Fruit fly (Drosophila melanogaster) whole organism, prepupa: Measurements from ENCODE around the gene CG31380.
A peak's percentile ranks its signal among the peaks of the same experiment; 100 is the strongest.

Experiments
- Blimp-1 ChIP-seq: fragments of 200-800 bp; sonication (Bioruptor generic); optimal IDR thresholded peaks from 3 replicates; lab custom pipeline; 2017; ENCODE audit warnings: missing biosample characterization, missing genetic modification characterization, mild to moderate bottlenecking, moderate library complexity, missing genetic modification reagents
- CG10631 ChIP-seq: fragments of 200-800 bp; sonication (Bioruptor generic); optimal IDR thresholded peaks from 2 replicates; lab custom pipeline; 2016; ENCODE audit warnings: missing biosample characterization, missing genetic modification characterization
- CG11762 ChIP-seq: fragments of 200-800 bp; sonication (Bioruptor generic); optimal IDR thresholded peaks from 3 replicates; lab custom pipeline; 2016; ENCODE audit warnings: missing biosample characterization, missing genetic modification characterization; ENCODE audit not compliant: insufficient read depth
- CG11902 ChIP-seq: fragments of 200-800 bp; sonication (Bioruptor generic); optimal IDR thresholded peaks from 3 replicates; lab custom pipeline; 2016; ENCODE audit warnings: missing biosample characterization, missing genetic modification characterization
- CG1621 ChIP-seq: fragments of 200-800 bp; sonication (Bioruptor generic); optimal IDR thresholded peaks from 3 replicates; lab custom pipeline; 2018; ENCODE audit warnings: missing biosample characterization, mild to moderate bottlenecking, missing genetic modification characterization
- CG3032 ChIP-seq: fragments of 200-800 bp; optimal IDR thresholded peaks from 2 replicates; lab custom pipeline; 2019; ENCODE audit warnings: missing biosample characterization, mild to moderate bottlenecking, missing genetic modification characterization, moderate library complexity
- CG31627 ChIP-seq: fragments of 200-800 bp; sonication (Bioruptor generic); optimal IDR thresholded peaks from 3 replicates; lab custom pipeline; 2016; ENCODE audit warnings: missing biosample characterization, missing genetic modification characterization
- CG34406 ChIP-seq: fragments of 200-800 bp; sonication (Bioruptor generic); optimal IDR thresholded peaks from 3 replicates; lab custom pipeline; 2016; ENCODE audit warnings: missing biosample characterization, missing genetic modification characterization
- CG4318 ChIP-seq: fragments of 200-800 bp; sonication (Bioruptor generic); optimal IDR thresholded peaks from 3 replicates; lab custom pipeline; 2017; ENCODE audit warnings: missing biosample characterization, mild to moderate bottlenecking, missing genetic modification characterization
- CG6163 ChIP-seq: fragments of 200-800 bp; sonication (Bioruptor generic); IDR thresholded peaks from 3 replicates; pipeline ENCODE4 v1.3.6; 2022; ENCODE audit warnings: missing biosample characterization, missing genetic modification characterization
- CG6792 ChIP-seq: fragments of 200-800 bp; sonication (Bioruptor generic); optimal IDR thresholded peaks from 3 replicates; lab custom pipeline; 2016; ENCODE audit warnings: missing biosample characterization, missing genetic modification characterization
- CG6808 ChIP-seq: fragments of 200-800 bp; sonication (Bioruptor generic); optimal IDR thresholded peaks from 3 replicates; lab custom pipeline; 2017; ENCODE audit warnings: missing biosample characterization, missing genetic modification characterization, mild to moderate bottlenecking, moderate library complexity, missing genetic modification reagents
- CG6854 ChIP-seq: fragments of 200-800 bp; sonication (Bioruptor generic); optimal IDR thresholded peaks from 2 replicates; lab custom pipeline; 2017; ENCODE audit warnings: missing biosample characterization, mild to moderate bottlenecking, missing genetic modification characterization
- CG7368 ChIP-seq: fragments of 200-800 bp; sonication (Bioruptor generic); optimal IDR thresholded peaks from 3 replicates; lab custom pipeline; 2016; ENCODE audit warnings: missing biosample characterization, missing genetic modification characterization
- CG8119 ChIP-seq: fragments of 200-800 bp; sonication (Bioruptor generic); IDR thresholded peaks from 3 replicates; pipeline ENCODE4 v1.3.6; 2022; ENCODE audit warnings: missing biosample characterization, missing genetic modification characterization
- CG8632 ChIP-seq: fragments of 200-800 bp; sonication (Bioruptor generic); optimal IDR thresholded peaks from 3 replicates; lab custom pipeline; 2016; ENCODE audit warnings: missing biosample characterization, missing genetic modification characterization
- Eip78C ChIP-seq: fragments of 200-800 bp; sonication (Bioruptor generic); peaks from one replicate; lab custom pipeline; 2016; ENCODE audit warnings: missing biosample characterization, missing genetic modification characterization
- Eip93F ChIP-seq: fragments of 200-800 bp; sonication (Bioruptor generic); optimal IDR thresholded peaks from 2 replicates; lab custom pipeline; 2016; ENCODE audit warnings: missing biosample characterization, mild to moderate bottlenecking, missing genetic modification characterization
- Gug ChIP-seq: fragments of 200-800 bp; sonication (Bioruptor generic); IDR thresholded peaks from 2 replicates; pipeline ENCODE4 v1.3.6; 2022; ENCODE audit warnings: missing biosample characterization, missing genetic modification characterization
- Hr38 ChIP-seq: sonication (Bioruptor generic); optimal IDR thresholded peaks from 2 replicates; lab custom pipeline; 2016; ENCODE audit warnings: missing biosample characterization, missing genetic modification characterization
- Hr39 ChIP-seq: fragments of 200-800 bp; sonication (Bioruptor generic); optimal IDR thresholded peaks from 2 replicates; lab custom pipeline; 2016; ENCODE audit warnings: missing biosample characterization, missing genetic modification characterization
- Hr4 ChIP-seq: fragments of 200-800 bp; sonication (Bioruptor generic); optimal IDR thresholded peaks from 3 replicates; lab custom pipeline; 2016; ENCODE audit warnings: missing biosample characterization, missing genetic modification characterization
- Lpt ChIP-seq: fragments of 200-800 bp; sonication (Bioruptor generic); optimal IDR thresholded peaks from 3 replicates; lab custom pipeline; 2016; ENCODE audit warnings: missing biosample characterization, missing genetic modification characterization
- Met ChIP-seq: fragments of 200-800 bp; sonication (Bioruptor generic); optimal IDR thresholded peaks from 3 replicates; lab custom pipeline; 2016; ENCODE audit warnings: missing biosample characterization, missing genetic modification characterization
- OdsH ChIP-seq: fragments of 200-800 bp; sonication (Bioruptor generic); optimal IDR thresholded peaks from 3 replicates; lab custom pipeline; 2016; ENCODE audit warnings: missing biosample characterization, missing genetic modification characterization
- Smox ChIP-seq: fragments of 200-800 bp; sonication (Bioruptor generic); optimal IDR thresholded peaks from 3 replicates; lab custom pipeline; 2016; ENCODE audit warnings: missing biosample characterization, missing genetic modification characterization
- Sox102F ChIP-seq: fragments of 200-800 bp; sonication (Bioruptor generic); optimal IDR thresholded peaks from 2 replicates; lab custom pipeline; 2016; ENCODE audit warnings: missing biosample characterization, mild to moderate bottlenecking, missing genetic modification characterization
- Sox15 ChIP-seq: fragments of 200-800 bp; sonication (Bioruptor generic); optimal IDR thresholded peaks from 3 replicates; lab custom pipeline; 2016; ENCODE audit warnings: missing biosample characterization, missing genetic modification characterization
- achi ChIP-seq: fragments of 200-800 bp; sonication (Bioruptor generic); optimal IDR thresholded peaks from 3 replicates; lab custom pipeline; 2016; ENCODE audit warnings: missing biosample characterization, missing genetic modification characterization
- acj6 ChIP-seq: fragments of 200-800 bp; sonication (Bioruptor generic); optimal IDR thresholded peaks from 3 replicates; lab custom pipeline; 2016; ENCODE audit warnings: missing biosample characterization, missing genetic modification characterization
- dac ChIP-seq: fragments of 200-800 bp; sonication (Bioruptor generic); optimal IDR thresholded peaks from 2 replicates; lab custom pipeline; 2017; ENCODE audit warnings: missing biosample characterization, mild to moderate bottlenecking, missing genetic modification characterization
- dsx ChIP-seq: fragments of 200-800 bp; optimal IDR thresholded peaks from 3 replicates; lab custom pipeline; 2019; ENCODE audit warnings: missing biosample characterization, mild to moderate bottlenecking, missing genetic modification characterization, moderate library complexity; ENCODE audit not compliant: poor library complexity, severe bottlenecking
- esn ChIP-seq: fragments of 200-800 bp; sonication (Bioruptor generic); optimal IDR thresholded peaks from 2 replicates; lab custom pipeline; 2016; ENCODE audit warnings: missing biosample characterization, mild to moderate bottlenecking, missing genetic modification characterization, moderate library complexity
- fd85E ChIP-seq: fragments of 200-800 bp; sonication (Bioruptor generic); optimal IDR thresholded peaks from 3 replicates; lab custom pipeline; 2016; ENCODE audit warnings: missing biosample characterization, missing genetic modification characterization
- fkh ChIP-seq: fragments of 200-800 bp; sonication (Bioruptor generic); optimal IDR thresholded peaks from 3 replicates; lab custom pipeline; 2017; ENCODE audit warnings: missing biosample characterization, mild to moderate bottlenecking, missing genetic modification characterization, moderate library complexity
- lz ChIP-seq: fragments of 200-800 bp; sonication (Bioruptor generic); optimal IDR thresholded peaks from 3 replicates; lab custom pipeline; 2016; ENCODE audit warnings: missing biosample characterization, missing genetic modification characterization
- net ChIP-seq: fragments of 200-800 bp; sonication (Bioruptor generic); optimal IDR thresholded peaks from 3 replicates; lab custom pipeline; 2016; ENCODE audit warnings: missing biosample characterization, missing genetic modification characterization
- pdm3 ChIP-seq: fragments of 200-800 bp; sonication (Bioruptor generic); optimal IDR thresholded peaks from 3 replicates; lab custom pipeline; 2016; ENCODE audit warnings: missing biosample characterization, missing genetic modification characterization
- spab ChIP-seq: fragments of 200-800 bp; sonication (Bioruptor generic); optimal IDR thresholded peaks from 2 replicates; lab custom pipeline; 2017; ENCODE audit warnings: missing biosample characterization, mild to moderate bottlenecking, missing genetic modification characterization, missing genetic modification reagents
- ss ChIP-seq, 2 experiments: fragments of 200-800 bp; sonication (Bioruptor generic); optimal IDR thresholded peaks; 2 replicates in 1 of 2; 3 replicates in 1 of 2; lab custom pipeline; 2017 to 2018; ENCODE audit warnings: mild to moderate bottlenecking in 2 of 2, missing biosample characterization in 2 of 2, missing genetic modification characterization in 2 of 2, moderate library complexity in 1 of 2
- svp ChIP-seq: fragments of 200-800 bp; sonication (Bioruptor generic); peaks from one replicate; lab custom pipeline; 2016; ENCODE audit warnings: missing biosample characterization, missing genetic modification characterization
- topi ChIP-seq: fragments of 200-800 bp; sonication (Bioruptor generic); optimal IDR thresholded peaks from 3 replicates; lab custom pipeline; 2016; ENCODE audit warnings: missing biosample characterization, missing genetic modification characterization
- vri ChIP-seq: fragments of 200-800 bp; sonication (Bioruptor generic); optimal IDR thresholded peaks from 3 replicates; lab custom pipeline; 2016; ENCODE audit warnings: missing biosample characterization, mild to moderate bottlenecking, missing genetic modification characterization

The CG31380 gene

dm6 chr3R:25759430-25759829 lies 29.8 kb downstream of the CG31380 start (continued):
- TF ChIP-seq fd85E (GFP tag; lab: Kevin White, UChicago) = no peak
- TF ChIP-seq CG1621 = no peak
- TF ChIP-seq OdsH (GFP tag; lab: Kevin White, UChicago) = no peak
- no peak for TF ChIP-seq CG6792 (GFP tag; lab: Kevin White, UChicago)
- TF ChIP-seq spab (GFP tag; lab: Kevin White, UChicago) = no peak
- TF ChIP-seq Eip93F (GFP tag; lab: Kevin White, UChicago) = no peak
- TF ChIP-seq dsx (GFP tag; lab: Kevin White, UChicago) = no peak
- TF ChIP-seq CG7368 = no peak
- no peak for TF ChIP-seq Sox15
- no peak for TF ChIP-seq Sox102F (GFP tag; lab: Kevin White, UChicago)
- TF ChIP-seq fkh (GFP tag; lab: Kevin White, UChicago) = no peak
- TF ChIP-seq CG31627 (GFP tag; lab: Kevin White, UChicago) = no peak
- no peak for TF ChIP-seq Hr4 (GFP tag; lab: Kevin White, UChicago)
- TF ChIP-seq CG11762 = no peak
- TF ChIP-seq Lpt (GFP tag; lab: Kevin White, UChicago) = no peak
- no peak for TF ChIP-seq CG10631 (GFP tag; lab: Kevin White, UChicago)
- TF ChIP-seq CG6808 (GFP tag; lab: Kevin White, UChicago) = no peak
- no peak for TF ChIP-seq CG6163 (GFP tag; lab: Robert Waterston, UW)

- no peak for TF ChIP-seq CG6854 (GFP tag; lab: Kevin White, UChicago)
- TF ChIP-seq CG8632 (GFP tag; lab: Kevin White, UChicago) = no peak
- TF ChIP-seq net (GFP tag; lab: Kevin White, UChicago) = no peak
- TF ChIP-seq CG11902 (GFP tag; lab: Kevin White, UChicago) = no peak
- TF ChIP-seq CG7368 = no peak
- peak; percentile 87 for TF ChIP-seq svp (GFP tag; lab: Kevin White, UChicago)
- TF ChIP-seq Hr38 (GFP tag; lab: Kevin White, UChicago) = no peak
Measured at dm6 chr3R:25755864-25756507, 33.3 kb downstream of the CG31380 start.

- TF ChIP-seq Eip93F (GFP tag; lab: Kevin White, UChicago) = no peak
- peak; percentile 47 for TF ChIP-seq dsx (GFP tag; lab: Kevin White, UChicago)
- no peak for TF ChIP-seq vri (GFP tag; lab: Kevin White, UChicago)
- peak; percentile 91 for TF ChIP-seq svp (GFP tag; lab: Kevin White, UChicago)
- no peak for TF ChIP-seq Met (GFP tag; lab: Kevin White, UChicago)
- TF ChIP-seq Smox = no peak
- TF ChIP-seq Lpt (GFP tag; lab: Kevin White, UChicago) = no peak
- TF ChIP-seq esn (GFP tag; lab: Kevin White, UChicago) = no peak
- TF ChIP-seq CG6163 (GFP tag; lab: Robert Waterston, UW) = no peak
- TF ChIP-seq OdsH (GFP tag; lab: Kevin White, UChicago) = no peak
- TF ChIP-seq Hr4 (GFP tag; lab: Kevin White, UChicago) = no peak
- TF ChIP-seq CG6854 (GFP tag; lab: Kevin White, UChicago) = no peak
- TF ChIP-seq Gug (GFP tag; lab: Robert Waterston, UW) = 0 out of 2 replicates have a peak, but pooled peaks have one; percentile 15
- no peak for TF ChIP-seq acj6 (GFP tag; lab: Kevin White, UChicago)
- no peak for TF ChIP-seq ss (GFP tag; optimal IDR thresholded peaks at IDR 0.05; lab: Kevin White, UChicago)
- no peak for TF ChIP-seq pdm3 (GFP tag; lab: Kevin White, UChicago)
- no peak for TF ChIP-seq Hr39 (GFP tag; lab: Kevin White, UChicago)
- peak; percentile 8 for TF ChIP-seq topi (GFP tag; lab: Kevin White, UChicago)
- no peak for TF ChIP-seq CG8632 (GFP tag; lab: Kevin White, UChicago)
- TF ChIP-seq Blimp-1 (GFP tag; lab: Kevin White, UChicago) = no peak
- TF ChIP-seq CG34406 (GFP tag; lab: Kevin White, UChicago) = no peak
- no peak for TF ChIP-seq Hr38 (GFP tag; lab: Kevin White, UChicago)
- TF ChIP-seq CG8119 = no peak
- no peak for TF ChIP-seq dac (GFP tag; lab: Kevin White, UChicago)
- peak; percentile 85 for TF ChIP-seq Eip78C (GFP tag; lab: Kevin White, UChicago)
- TF ChIP-seq fkh (GFP tag; lab: Kevin White, UChicago) = peak; percentile 47
- no peak for TF ChIP-seq achi (GFP tag; lab: Kevin White, UChicago)
- TF ChIP-seq lz (GFP tag; lab: Kevin White, UChicago) = no peak
- no peak for TF ChIP-seq net (GFP tag; lab: Kevin White, UChicago)
- TF ChIP-seq CG3032 (tag; lab: Kevin White, UChicago) = peak; percentile 15
- no peak for TF ChIP-seq CG4318
Measured at dm6 chr3R:25754844-25755429, 34.3 kb downstream of the CG31380 start.
